Worm (Caenorhabditis elegans) whole organism, late embryonic: ENCODE data around the gene Y17G9B.4.

Source experiments
- F13H6.1 ChIP-seq: sonication (generic microtip); optimal IDR thresholded peaks from 2 replicates; lab custom pipeline; 2016; ENCODE audit warnings: missing genetic modification characterization, missing compliant biosample characterization
- K02D7.2 ChIP-seq: sonication (generic microtip); optimal IDR thresholded peaks from 2 replicates; lab custom pipeline; 2017; ENCODE audit warnings: mild to moderate bottlenecking, missing genetic modification characterization, missing compliant biosample characterization
- K09A11.1 ChIP-seq: sonication (generic microtip); optimal IDR thresholded peaks from 2 replicates; lab custom pipeline; 2017; ENCODE audit warnings: antibody characterized with exemption, mild to moderate bottlenecking, missing genetic modification characterization, missing compliant biosample characterization; ENCODE audit not compliant: insufficient read depth
- Y22D7AL.16 ChIP-seq: sonication (generic microtip); optimal IDR thresholded peaks from 2 replicates; lab custom pipeline; 2016; ENCODE audit warnings: missing genetic modification characterization, missing compliant biosample characterization
- ama-1 ChIP-seq: fragments of 150-350 bp; optimal IDR thresholded peaks from 2 replicates; lab custom pipeline; 2014
- ceh-14 ChIP-seq: sonication (generic microtip); optimal IDR thresholded peaks from 2 replicates; lab custom pipeline; 2016; ENCODE audit warnings: missing genotype, missing genetic modification characterization, missing compliant biosample characterization
- ceh-18 ChIP-seq: sonication (generic microtip); optimal IDR thresholded peaks from 2 replicates; lab custom pipeline; 2016; ENCODE audit warnings: missing genetic modification characterization, missing compliant biosample characterization
- ceh-19 ChIP-seq: fragments of 200-800 bp; sonication (Bioruptor generic); optimal IDR thresholded peaks from 2 replicates; lab custom pipeline; 2018; ENCODE audit warnings: mild to moderate bottlenecking, missing genetic modification characterization, missing compliant biosample characterization
- ceh-2 ChIP-seq: sonication (generic microtip); optimal IDR thresholded peaks from 2 replicates; lab custom pipeline; 2016; ENCODE audit warnings: missing genotype, missing genetic modification characterization, missing compliant biosample characterization
- ceh-22 ChIP-seq: sonication (generic microtip); optimal IDR thresholded peaks from 2 replicates; lab custom pipeline; 2017; ENCODE audit warnings: missing biosample characterization, missing genetic modification characterization
- ceh-24 ChIP-seq: sonication (generic microtip); optimal IDR thresholded peaks from 2 replicates; lab custom pipeline; 2016; ENCODE audit warnings: mild to moderate bottlenecking, missing genetic modification characterization, missing compliant biosample characterization
- ceh-30 ChIP-seq: fragments of 150-350 bp; optimal IDR thresholded peaks from 2 replicates; lab custom pipeline; 2014; ENCODE audit warnings: missing biosample characterization, missing genetic modification characterization
- ceh-45 ChIP-seq: fragments of 200-800 bp; sonication (Bioruptor generic); IDR thresholded peaks from 2 replicates; pipeline ENCODE4 v1.3.6; 2022; ENCODE audit warnings: missing genetic modification reagents, missing genetic modification characterization, missing compliant biosample characterization
- ceh-48 ChIP-seq: sonication (generic microtip); optimal IDR thresholded peaks from 2 replicates; lab custom pipeline; 2016; ENCODE audit warnings: missing genetic modification characterization, inconsistent platforms, missing compliant biosample characterization
- ceh-6 ChIP-seq: fragments of 200-800 bp; sonication (Bioruptor generic); optimal IDR thresholded peaks from 2 replicates; lab custom pipeline; 2018; ENCODE audit warnings: mild to moderate bottlenecking, missing genetic modification characterization, missing compliant biosample characterization
- ceh-9 ChIP-seq: sonication (generic microtip); optimal IDR thresholded peaks from 2 replicates; lab custom pipeline; 2016; ENCODE audit warnings: mild to moderate bottlenecking, missing genetic modification characterization, inconsistent platforms, missing compliant biosample characterization
- che-1 ChIP-seq: sonication (generic microtip); optimal IDR thresholded peaks from 2 replicates; lab custom pipeline; 2016; ENCODE audit warnings: mild to moderate bottlenecking, missing genetic modification characterization, missing compliant biosample characterization
- dve-1 ChIP-seq: sonication (generic microtip); optimal IDR thresholded peaks from 2 replicates; lab custom pipeline; 2017; ENCODE audit warnings: antibody characterized with exemption, mild to moderate bottlenecking, missing genetic modification characterization, missing compliant biosample characterization
- elt-2 ChIP-seq: sonication (generic microtip); optimal IDR thresholded peaks from 2 replicates; lab custom pipeline; 2016; ENCODE audit warnings: missing genetic modification reagents, missing genetic modification characterization, missing compliant biosample characterization
- elt-4 ChIP-seq: sonication (generic microtip); optimal IDR thresholded peaks from 2 replicates; lab custom pipeline; 2016; ENCODE audit warnings: missing genetic modification characterization, missing compliant biosample characterization
- eyg-1 ChIP-seq: sonication (generic microtip); optimal IDR thresholded peaks from 2 replicates; lab custom pipeline; 2016; ENCODE audit warnings: missing genotype, missing genetic modification characterization, missing compliant biosample characterization
- fkh-10 ChIP-seq: fragments of 150-350 bp; optimal IDR thresholded peaks from 2 replicates; lab custom pipeline; 2014; ENCODE audit warnings: missing biosample characterization, missing genetic modification reagents, missing genetic modification characterization
- gmeb-2 ChIP-seq: sonication (generic microtip); optimal IDR thresholded peaks from 2 replicates; lab custom pipeline; 2016; ENCODE audit warnings: missing genetic modification characterization, inconsistent platforms, missing compliant biosample characterization
- hlh-13 ChIP-seq: fragments of 200-800 bp; sonication (Bioruptor generic); optimal IDR thresholded peaks from 2 replicates; lab custom pipeline; 2018; ENCODE audit warnings: mild to moderate bottlenecking, missing genetic modification characterization, missing compliant biosample characterization
- hlh-15 ChIP-seq: sonication (generic microtip); optimal IDR thresholded peaks from 2 replicates; lab custom pipeline; 2016; ENCODE audit warnings: missing genetic modification characterization, missing compliant biosample characterization
- hlh-30 ChIP-seq: sonication (generic microtip); optimal IDR thresholded peaks from 2 replicates; lab custom pipeline; 2017; ENCODE audit warnings: antibody characterized with exemption, missing genetic modification characterization, missing compliant biosample characterization; ENCODE audit not compliant: insufficient read depth
- hlh-8 ChIP-seq: sonication (generic microtip); optimal IDR thresholded peaks from 2 replicates; lab custom pipeline; 2016; ENCODE audit warnings: missing genotype, missing genetic modification characterization, missing compliant biosample characterization
- lim-6 ChIP-seq: sonication (generic microtip); optimal IDR thresholded peaks from 2 replicates; lab custom pipeline; 2016; ENCODE audit warnings: missing genetic modification characterization, missing compliant biosample characterization
- mec-3 ChIP-seq: sonication (generic microtip); optimal IDR thresholded peaks from 2 replicates; lab custom pipeline; 2016; ENCODE audit warnings: borderline replicate concordance, missing genetic modification characterization, missing compliant biosample characterization
- nfya-1 ChIP-seq: sonication (generic microtip); optimal IDR thresholded peaks from 2 replicates; lab custom pipeline; 2017; ENCODE audit warnings: missing genetic modification characterization, mild to moderate bottlenecking, missing compliant biosample characterization, antibody characterized with exemption, moderate library complexity
- odd-2 ChIP-seq: sonication (generic microtip); optimal IDR thresholded peaks from 2 replicates; lab custom pipeline; 2017; ENCODE audit warnings: antibody characterized with exemption, mild to moderate bottlenecking, missing genetic modification characterization, missing compliant biosample characterization
- pat-9 ChIP-seq: fragments of 200-800 bp; sonication (Bioruptor generic); optimal IDR thresholded peaks from 2 replicates; lab custom pipeline; 2018; ENCODE audit warnings: mild to moderate bottlenecking, missing genetic modification characterization, moderate library complexity, missing compliant biosample characterization
- pax-1 ChIP-seq: fragments of 150-350 bp; optimal IDR thresholded peaks from 2 replicates; lab custom pipeline; 2014; ENCODE audit warnings: missing biosample characterization, missing genetic modification characterization
- pha-2 ChIP-seq: sonication (generic microtip); optimal IDR thresholded peaks from 2 replicates; lab custom pipeline; 2017; ENCODE audit warnings: mild to moderate bottlenecking, missing genetic modification characterization, missing compliant biosample characterization
- pqm-1 ChIP-seq: sonication (generic microtip); optimal IDR thresholded peaks from 2 replicates; lab custom pipeline; 2016; ENCODE audit warnings: missing genetic modification characterization, missing compliant biosample characterization
- pros-1 ChIP-seq: fragments of 150-350 bp; optimal IDR thresholded peaks from 2 replicates; lab custom pipeline; 2014; ENCODE audit warnings: missing biosample characterization, missing genetic modification reagents, missing genetic modification characterization
- ref-2 ChIP-seq: sonication (generic microtip); optimal IDR thresholded peaks from 2 replicates; lab custom pipeline; 2016; ENCODE audit warnings: missing genetic modification characterization, missing compliant biosample characterization
- rnt-1 ChIP-seq: sonication (generic microtip); optimal IDR thresholded peaks from 2 replicates; lab custom pipeline; 2016; ENCODE audit warnings: missing genetic modification characterization, missing compliant biosample characterization
- sdc-2 ChIP-seq: sonication (generic microtip); optimal IDR thresholded peaks from 2 replicates; lab custom pipeline; 2016; ENCODE audit warnings: missing genotype, missing genetic modification characterization, missing compliant biosample characterization
- sox-2 ChIP-seq: fragments of 200-800 bp; sonication (Bioruptor generic); IDR thresholded peaks from 2 replicates; pipeline ENCODE4 v1.3.6; 2022; ENCODE audit warnings: missing genetic modification reagents, missing genetic modification characterization, missing compliant biosample characterization
- sox-4 ChIP-seq: sonication (generic microtip); optimal IDR thresholded peaks from 2 replicates; lab custom pipeline; 2017; ENCODE audit warnings: mild to moderate bottlenecking, missing genetic modification characterization, inconsistent platforms, missing compliant biosample characterization
- syd-9 ChIP-seq: sonication (generic microtip); optimal IDR thresholded peaks from 2 replicates; lab custom pipeline; 2016; ENCODE audit warnings: mild to moderate bottlenecking, missing genetic modification characterization, moderate library complexity, missing compliant biosample characterization
- tbx-2 ChIP-seq: sonication (generic microtip); optimal IDR thresholded peaks from 2 replicates; lab custom pipeline; 2016; ENCODE audit warnings: missing genetic modification characterization, missing compliant biosample characterization
- tbx-7 ChIP-seq: sonication (generic microtip); optimal IDR thresholded peaks from 2 replicates; lab custom pipeline; 2016; ENCODE audit warnings: missing genotype, missing genetic modification characterization, missing compliant biosample characterization
- ttx-3 ChIP-seq: sonication (generic microtip); optimal IDR thresholded peaks from 2 replicates; lab custom pipeline; 2016; ENCODE audit warnings: missing genetic modification reagents, missing genetic modification characterization, missing compliant biosample characterization
- unc-3 ChIP-seq, 2 experiments: fragments of 200-800 bp in 1 of 2; sonication (Bioruptor generic) in 1 of 2; sonication (generic microtip) in 1 of 2; conservative IDR thresholded peaks in 1 of 2; optimal IDR thresholded peaks in 1 of 2; 2 replicates each; pipeline versions ENCODE4 v1.3.6 to Lab custom; 2016 to 2022; ENCODE audit warnings: missing compliant biosample characterization in 2 of 2, missing genetic modification characterization in 2 of 2, missing genetic modification reagents in 1 of 2
- unc-42 ChIP-seq: sonication (generic microtip); optimal IDR thresholded peaks from 2 replicates; lab custom pipeline; 2016; ENCODE audit warnings: missing genotype, missing genetic modification characterization, missing compliant biosample characterization
- unc-55 ChIP-seq: sonication (generic microtip); optimal IDR thresholded peaks from 2 replicates; lab custom pipeline; 2017; ENCODE audit warnings: missing biosample characterization, missing genetic modification reagents, missing genetic modification characterization
- unc-86 ChIP-seq: sonication (generic microtip); optimal IDR thresholded peaks from 2 replicates; lab custom pipeline; 2016; ENCODE audit warnings: missing genetic modification characterization, missing compliant biosample characterization
- ztf-16 ChIP-seq: sonication (generic microtip); optimal IDR thresholded peaks from 2 replicates; lab custom pipeline; 2017; ENCODE audit warnings: missing genetic modification characterization, missing compliant biosample characterization

The Y17G9B.4 gene

ce11 chrIV:4749728-4750278 lies 2.1 kb upstream of the Y17G9B.4 start, which contains the start of the genes rpl-20 and Y17G9B.5 (continued):
- TF ChIP-seq ama-1 (no peak), fkh-10 (peak; percentile 92), F13H6.1 (tag; lab: Kevin White, UChicago) (peak; percentile 78), K02D7.2 (tag; lab: Kevin White, UChicago) (peak; percentile 72), ceh-22 (tag; lab: Kevin White, UChicago) (peak; percentile 29), nfya-1 (tag; lab: Kevin White, UChicago) (peak; percentile 99), ceh-6 (GFP tag; lab: Kevin White, UChicago) (peak; percentile 60), ztf-16 (tag; lab: Kevin White, UChicago) (peak; percentile 96), hlh-15 (tag; lab: Kevin White, UChicago) (peak; percentile 51), ceh-19 (GFP tag; lab: Kevin White, UChicago) (peak; percentile 76), hlh-8 (peak; percentile 72), ceh-45 (peak; percentile 45; the same call in 1 of the 2 replicates), ceh-14 (peak; percentile 93), lim-6 (peak; percentile 11), pax-1 (tag; lab: Kevin White, UChicago) (peak; percentile 85), tbx-2 (peak; percentile 97), ttx-3 (peak; percentile 80), pqm-1 (tag; lab: Kevin White, UChicago) (peak; percentile 81), odd-2 (tag; lab: Kevin White, UChicago) (no peak), K09A11.1 (tag; lab: Kevin White, UChicago) (peak; percentile 86), sox-4 (tag; lab: Kevin White, UChicago) (peak; percentile 58), sox-2 (GFP tag; lab: Robert Waterston, UW) (peak; percentile 89), pat-9 (peak; percentile 82), ceh-30 (peak; percentile 99), unc-86 (peak; percentile 96), ceh-2 (tag; lab: Kevin White, UChicago) (peak; percentile 63), pha-2 (tag; lab: Kevin White, UChicago) (peak; percentile 79), unc-55 (GFP tag; lab: Kevin White, UChicago) (peak; percentile 76), ceh-48 (peak; percentile 77), eyg-1 (tag; lab: Kevin White, UChicago) (peak; percentile 17), unc-3 (GFP tag; conservative IDR thresholded peaks at IDR 0.05; lab: Robert Waterston, UW) (peak; percentile 80), unc-3 (tag; optimal IDR thresholded peaks at IDR 0.05; lab: Kevin White, UChicago) (peak; percentile 83), syd-9 (tag; lab: Kevin White, UChicago) (peak; percentile 71), hlh-13 (peak; percentile 62), ceh-9 (tag; lab: Kevin White, UChicago) (no peak), gmeb-2 (tag; lab: Kevin White, UChicago) (peak; percentile 80), ceh-24 (tag; lab: Kevin White, UChicago) (peak; percentile 47), hlh-30 (tag; lab: Kevin White, UChicago) (peak; percentile 75), mec-3 (tag; lab: Kevin White, UChicago) (no peak), ceh-18 (tag; lab: Kevin White, UChicago) (peak; percentile 97), rnt-1 (tag; lab: Kevin White, UChicago) (peak; percentile 97), ref-2 (tag; lab: Kevin White, UChicago) (peak; percentile 99), elt-2 (tag; lab: Kevin White, UChicago) (peak; percentile 94), Y22D7AL.16 (tag; lab: Kevin White, UChicago) (peak; percentile 41), dve-1 (tag; lab: Kevin White, UChicago) (peak; percentile 94), sdc-2 (tag; lab: Kevin White, UChicago) (peak; percentile 68), tbx-7 (tag; lab: Kevin White, UChicago) (peak; percentile 61), elt-4 (no peak), unc-42 (peak; percentile 98), pros-1 (tag; lab: Kevin White, UChicago) (peak; percentile 86), che-1 (tag; lab: Kevin White, UChicago) (peak; percentile 49)
